Fruit fly (Drosophila melanogaster) whole organism, embryonic: Measurements from ENCODE around the gene TpnC25D.
A peak's percentile ranks its signal among the peaks of the same experiment; 100 is the strongest.

Experiments
- C15 ChIP-seq: fragments of 200-800 bp; sonication (Bioruptor generic); IDR thresholded peaks from 3 replicates; pipeline ENCODE4 v1.3.6; 2022; ENCODE audit warnings: missing biosample characterization, missing genetic modification characterization
- CG10274 ChIP-seq: fragments of 200-800 bp; sonication (Bioruptor generic); optimal IDR thresholded peaks from 3 replicates; lab custom pipeline; 2017; ENCODE audit warnings: missing biosample characterization, mild to moderate bottlenecking, missing genetic modification characterization
- CG10654 ChIP-seq: fragments of 200-800 bp; sonication (Bioruptor generic); optimal IDR thresholded peaks from 2 replicates; lab custom pipeline; 2016; ENCODE audit warnings: missing biosample characterization, missing genetic modification characterization
- CG11085 ChIP-seq: fragments of 200-800 bp; sonication (Bioruptor generic); IDR thresholded peaks from 2 replicates; pipeline ENCODE4 v1.3.6; 2022; ENCODE audit warnings: missing biosample characterization, missing genetic modification characterization
- CG11695 ChIP-seq: fragments of 200-800 bp; sonication (Bioruptor generic); IDR thresholded peaks from 3 replicates; pipeline ENCODE4 v1.3.6; 2022; ENCODE audit warnings: missing biosample characterization, missing genetic modification characterization
- CG12071 ChIP-seq: fragments of 200-800 bp; sonication (Bioruptor generic); optimal IDR thresholded peaks from 3 replicates; lab custom pipeline; 2018; ENCODE audit warnings: missing biosample characterization, mild to moderate bottlenecking, missing genetic modification characterization
- CG12104 ChIP-seq: fragments of 200-800 bp; sonication (Bioruptor generic); optimal IDR thresholded peaks from 3 replicates; lab custom pipeline; 2016; ENCODE audit warnings: missing biosample characterization, missing genetic modification characterization
- CG14014 ChIP-seq: fragments of 200-800 bp; sonication (Bioruptor generic); IDR thresholded peaks from 2 replicates; pipeline ENCODE4 v1.3.6; 2022; ENCODE audit warnings: missing biosample characterization, missing genetic modification characterization
- CG14667 ChIP-seq: fragments of 200-800 bp; sonication (Bioruptor generic); IDR thresholded peaks from 2 replicates; pipeline ENCODE4 v1.3.6; 2022; ENCODE audit warnings: missing biosample characterization, missing genetic modification characterization
- CG18619 ChIP-seq: fragments of 200-800 bp; sonication (Bioruptor generic); optimal IDR thresholded peaks from 3 replicates; lab custom pipeline; 2017; ENCODE audit warnings: missing biosample characterization, mild to moderate bottlenecking, missing genetic modification characterization
- CG2678 ChIP-seq: fragments of 200-800 bp; sonication (Bioruptor generic); optimal IDR thresholded peaks from 3 replicates; lab custom pipeline; 2019; ENCODE audit warnings: missing biosample characterization, mild to moderate bottlenecking, missing genetic modification characterization, moderate library complexity
- CG30020 ChIP-seq: fragments of 200-800 bp; optimal IDR thresholded peaks from 2 replicates; lab custom pipeline; 2019; ENCODE audit warnings: missing biosample characterization, mild to moderate bottlenecking, missing genetic modification characterization, moderate library complexity
- CG30431 ChIP-seq: fragments of 200-800 bp; sonication (Bioruptor generic); optimal IDR thresholded peaks from 2 replicates; lab custom pipeline; 2017; ENCODE audit warnings: missing biosample characterization, missing genetic modification characterization
- CG43689 ChIP-seq: fragments of 200-800 bp; sonication (Bioruptor generic); IDR thresholded peaks from 2 replicates; pipeline ENCODE4 v1.3.6; 2022; ENCODE audit warnings: missing biosample characterization, missing genetic modification characterization
- CG9797 ChIP-seq: fragments of 200-800 bp; sonication (Bioruptor generic); optimal IDR thresholded peaks from 3 replicates; lab custom pipeline; 2018; ENCODE audit warnings: missing biosample characterization, mild to moderate bottlenecking, missing genetic modification characterization
- CG9932 ChIP-seq: fragments of 200-800 bp; sonication (Bioruptor generic); IDR thresholded peaks from 2 replicates; pipeline ENCODE4 v1.3.6; 2022; ENCODE audit warnings: missing biosample characterization, missing genetic modification characterization
- Chrac-16 ChIP-seq: fragments of 200-800 bp; sonication (Bioruptor generic); optimal IDR thresholded peaks from 3 replicates; lab custom pipeline; 2016; ENCODE audit warnings: missing biosample characterization, missing genetic modification characterization
- CrebB ChIP-seq: fragments of 200-800 bp; sonication (Bioruptor generic); optimal IDR thresholded peaks from 3 replicates; lab custom pipeline; 2018; ENCODE audit warnings: missing biosample characterization, mild to moderate bottlenecking, missing genetic modification characterization
- Deaf1 ChIP-seq: fragments of 200-800 bp; optimal IDR thresholded peaks from 3 replicates; lab custom pipeline; 2019; ENCODE audit warnings: missing biosample characterization, mild to moderate bottlenecking, missing genetic modification characterization, moderate library complexity
- Doc2 ChIP-seq: fragments of 200-800 bp; sonication (Bioruptor generic); IDR thresholded peaks from 2 replicates; pipeline ENCODE4 v1.3.6; 2022; ENCODE audit warnings: missing biosample characterization, missing genetic modification characterization
- E2f2 ChIP-seq: fragments of 200-800 bp; sonication (Bioruptor generic); IDR thresholded peaks from 2 replicates; pipeline ENCODE4 v1.3.6; 2022; ENCODE audit warnings: missing biosample characterization, missing genetic modification characterization
- Ets97D ChIP-seq: fragments of 200-800 bp; sonication (Bioruptor generic); optimal IDR thresholded peaks from 3 replicates; lab custom pipeline; 2016; ENCODE audit warnings: missing biosample characterization, missing genetic modification characterization
- H2.0 ChIP-seq: fragments of 200-800 bp; sonication (Bioruptor generic); IDR thresholded peaks from 2 replicates; pipeline ENCODE4 v1.3.6; 2022; ENCODE audit warnings: missing biosample characterization, missing genetic modification characterization
- HLH3B ChIP-seq: fragments of 200-800 bp; sonication (Bioruptor generic); IDR thresholded peaks from 2 replicates; pipeline ENCODE4 v1.3.6; 2022; ENCODE audit warnings: missing biosample characterization, missing genetic modification characterization
- HLHmδ ChIP-seq: fragments of 200-800 bp; sonication (Bioruptor generic); optimal IDR thresholded peaks from 2 replicates; lab custom pipeline; 2018; ENCODE audit warnings: missing biosample characterization, mild to moderate bottlenecking, missing genetic modification characterization, moderate library complexity
- Hr3 ChIP-seq: fragments of 200-800 bp; sonication (Bioruptor generic); optimal IDR thresholded peaks from 3 replicates; lab custom pipeline; 2016; ENCODE audit warnings: missing biosample characterization, missing genetic modification characterization
- Lhr ChIP-seq: fragments of 200-800 bp; sonication (Bioruptor generic); optimal IDR thresholded peaks from 3 replicates; lab custom pipeline; 2017; ENCODE audit warnings: mild to moderate bottlenecking, missing biosample characterization, missing genetic modification reagents, missing genetic modification characterization
- Lpt ChIP-seq: fragments of >200 bp; optimal IDR thresholded peaks from 2 replicates; lab custom pipeline; 2018; ENCODE audit warnings: missing biosample characterization, missing genetic modification characterization
- Mad ChIP-seq: fragments of 200-800 bp; sonication (Bioruptor generic); optimal IDR thresholded peaks from 2 replicates; lab custom pipeline; 2016; ENCODE audit warnings: missing biosample characterization, missing genetic modification characterization
- Max ChIP-seq: fragments of 200-800 bp; sonication (Bioruptor generic); optimal IDR thresholded peaks from 2 replicates; lab custom pipeline; 2016; ENCODE audit warnings: missing biosample characterization, mild to moderate bottlenecking, missing genetic modification characterization
- Mrtf ChIP-seq: fragments of 200-800 bp; sonication (Bioruptor generic); IDR thresholded peaks from 3 replicates; pipeline ENCODE4 v1.3.6; 2022; ENCODE audit warnings: missing biosample characterization, missing genetic modification characterization
- NC2α ChIP-seq: fragments of 200-800 bp; sonication (Bioruptor generic); optimal IDR thresholded peaks from 2 replicates; lab custom pipeline; 2016; ENCODE audit warnings: missing biosample characterization, missing genetic modification characterization
- Oli ChIP-seq: fragments of 200-800 bp; sonication (Bioruptor generic); optimal IDR thresholded peaks from 2 replicates; lab custom pipeline; 2018; ENCODE audit warnings: missing biosample characterization, mild to moderate bottlenecking, missing genetic modification characterization, moderate library complexity
- Ptx1 ChIP-seq: fragments of 200-800 bp; sonication (Bioruptor generic); IDR thresholded peaks from 2 replicates; pipeline ENCODE4 v1.3.6; 2022; ENCODE audit warnings: missing biosample characterization, missing genetic modification characterization
- Scr ChIP-seq: fragments of 200-800 bp; sonication (Bioruptor generic); IDR thresholded peaks from 2 replicates; pipeline ENCODE4 v1.3.6; 2022; ENCODE audit warnings: missing biosample characterization, missing genetic modification characterization; ENCODE audit not compliant: partially characterized antibody
- amos ChIP-seq: fragments of 200-800 bp; sonication (Bioruptor generic); IDR thresholded peaks from 2 replicates; pipeline ENCODE4 v1.3.6; 2022; ENCODE audit warnings: missing biosample characterization, missing genetic modification characterization; ENCODE audit not compliant: partially characterized antibody
- bcd ChIP-seq: fragments of 200-800 bp; sonication (Bioruptor generic); optimal IDR thresholded peaks from 2 replicates; lab custom pipeline; 2017; ENCODE audit warnings: missing biosample characterization, mild to moderate bottlenecking, missing genetic modification characterization
- bigmax ChIP-seq: fragments of 200-800 bp; sonication (Bioruptor generic); optimal IDR thresholded peaks from 2 replicates; lab custom pipeline; 2018; ENCODE audit warnings: missing biosample characterization, mild to moderate bottlenecking, missing genetic modification characterization
- ci ChIP-seq: fragments of 200-800 bp; sonication (Bioruptor generic); IDR thresholded peaks from 3 replicates; pipeline ENCODE4 v1.3.6; 2022; ENCODE audit warnings: missing biosample characterization, missing genetic modification characterization
- crc ChIP-seq: fragments of 200-800 bp; sonication (Bioruptor generic); optimal IDR thresholded peaks from 2 replicates; lab custom pipeline; 2016; ENCODE audit warnings: missing biosample characterization, missing genetic modification characterization
- esg ChIP-seq: fragments of 200-800 bp; sonication (Bioruptor generic); conservative IDR thresholded peaks from 2 replicates; pipeline ENCODE4 v1.3.6; 2022; ENCODE audit warnings: missing biosample characterization, missing genetic modification characterization
- fd102C ChIP-seq: fragments of 200-800 bp; sonication (Bioruptor generic); optimal IDR thresholded peaks from 2 replicates; lab custom pipeline; 2018; ENCODE audit warnings: missing biosample characterization, mild to moderate bottlenecking, missing genetic modification characterization, moderate library complexity
- fd64A ChIP-seq: fragments of 200-800 bp; sonication (Bioruptor generic); optimal IDR thresholded peaks from 3 replicates; lab custom pipeline; 2018; ENCODE audit warnings: missing biosample characterization, mild to moderate bottlenecking, missing genetic modification characterization
- gcm ChIP-seq: fragments of 200-800 bp; sonication (Bioruptor generic); optimal IDR thresholded peaks from 2 replicates; lab custom pipeline; 2019; ENCODE audit warnings: missing biosample characterization, mild to moderate bottlenecking, missing genetic modification characterization, moderate library complexity
- inv ChIP-seq: fragments of 200-800 bp; sonication (Bioruptor generic); IDR thresholded peaks from 2 replicates; pipeline ENCODE4 v1.3.6; 2022; ENCODE audit warnings: missing biosample characterization, missing genetic modification characterization; ENCODE audit not compliant: partially characterized antibody
- lilli ChIP-seq: fragments of 200-800 bp; sonication (Bioruptor generic); optimal IDR thresholded peaks from 3 replicates; lab custom pipeline; 2016; ENCODE audit warnings: missing biosample characterization, missing genetic modification characterization
- otp ChIP-seq: fragments of 200-800 bp; sonication (Bioruptor generic); IDR thresholded peaks from 3 replicates; pipeline ENCODE4, ENCODE4 v1.3.6; 2022; ENCODE audit warnings: missing biosample characterization, missing genetic modification characterization
- p53 ChIP-seq: fragments of 200-800 bp; sonication (Bioruptor generic); optimal IDR thresholded peaks from 2 replicates; lab custom pipeline; 2016; ENCODE audit warnings: missing biosample characterization, missing genetic modification characterization
- repo ChIP-seq: fragments of 200-800 bp; sonication (Bioruptor generic); optimal IDR thresholded peaks from 2 replicates; lab custom pipeline; 2016; ENCODE audit warnings: missing biosample characterization, missing genetic modification characterization
- sisA ChIP-seq: fragments of 200-800 bp; sonication (Bioruptor generic); IDR thresholded peaks from 2 replicates; pipeline ENCODE4 v1.3.6; 2022; ENCODE audit warnings: missing biosample characterization, missing genetic modification characterization
- sna ChIP-seq: fragments of 200-800 bp; sonication (Bioruptor generic); IDR thresholded peaks from 2 replicates; pipeline ENCODE4 v1.3.6; 2022; ENCODE audit warnings: missing biosample characterization, missing genetic modification characterization; ENCODE audit not compliant: partially characterized antibody

The TpnC25D gene

DNA sequence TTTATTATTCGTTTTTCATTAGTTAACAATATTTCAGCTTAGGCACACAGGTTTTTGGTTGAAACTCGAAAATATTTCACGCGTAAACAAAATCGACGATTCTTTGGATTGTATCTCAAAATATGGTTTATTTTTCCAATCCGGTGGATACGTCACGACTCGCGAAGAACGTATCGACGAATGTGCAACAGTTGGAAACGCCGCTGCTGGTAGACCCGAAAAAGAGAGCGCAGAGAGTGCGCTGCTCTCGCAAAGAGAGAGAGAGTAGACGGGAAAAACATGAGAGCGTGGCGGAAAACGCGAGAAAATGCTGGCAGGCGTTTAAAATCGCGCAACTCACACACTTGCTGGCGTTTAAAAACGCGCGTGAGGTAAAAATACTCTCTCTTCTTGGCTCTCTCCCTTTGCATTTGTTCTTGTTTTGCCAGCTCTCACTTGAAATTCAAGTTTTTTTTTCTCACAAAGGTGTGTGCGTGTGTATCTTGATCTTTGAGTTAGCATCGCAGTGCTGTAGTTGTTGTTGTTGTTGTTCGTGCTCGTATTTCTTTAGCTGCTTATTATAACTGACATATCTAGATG is 20.8 kb downstream of the TpnC25D start (continued):
- TF ChIP-seq sna (GFP tag; lab: Robert Waterston, UW) (peak; percentile 69), Hr3 (no peak), crc (GFP tag; lab: Kevin White, UChicago) (no peak), CG30431 (GFP tag; lab: Kevin White, UChicago) (no peak), Scr (GFP tag; lab: Robert Waterston, UW) (peak; percentile 40), Max (GFP tag; lab: Kevin White, UChicago) (no peak), repo (GFP tag; lab: Kevin White, UChicago) (no peak), bigmax (GFP tag; lab: Kevin White, UChicago) (no peak), amos (GFP tag; lab: Robert Waterston, UW) (peak; percentile 10; the same call in 1 of the 2 replicates), HLHmδ (GFP tag; lab: Kevin White, UChicago) (peak; percentile 90), CG2678 (no peak), CG12071 (GFP tag; lab: Kevin White, UChicago) (peak; percentile 11), Mad (no peak), Chrac-16 (GFP tag; lab: Kevin White, UChicago) (no peak), CG10654 (GFP tag; lab: Kevin White, UChicago) (no peak), otp (GFP tag; lab: Robert Waterston, UW) (no peak), fd102C (GFP tag; lab: Kevin White, UChicago) (no peak), sisA (GFP tag; lab: Robert Waterston, UW) (no peak), CrebB (tag; lab: Kevin White, UChicago) (no peak), CG11085 (GFP tag; lab: Robert Waterston, UW) (no peak), Oli (tag; lab: Kevin White, UChicago) (no peak), Ptx1 (GFP tag; lab: Robert Waterston, UW) (no peak), CG14667 (GFP tag; lab: Robert Waterston, UW) (no peak), CG10274 (no peak), CG9797 (GFP tag; lab: Kevin White, UChicago) (no peak), Lhr (no peak), inv (GFP tag; lab: Robert Waterston, UW) (no peak), CG11695 (GFP tag; lab: Robert Waterston, UW) (0 out of 3 replicates have a peak, but pooled peaks have one; percentile 25), esg (GFP tag; lab: Robert Waterston, UW) (no peak), CG12104 (no peak), CG14014 (GFP tag; lab: Robert Waterston, UW) (peak; percentile 39; the same call in 1 of the 2 replicates), lilli (GFP tag; lab: Kevin White, UChicago) (peak; percentile 10), E2f2 (GFP tag; lab: Robert Waterston, UW) (0 out of 2 replicates have a peak, but pooled peaks have one; percentile 19), Doc2 (GFP tag; lab: Robert Waterston, UW) (no peak), HLH3B (GFP tag; lab: Robert Waterston, UW) (no peak; the same call in 1 of the 2 replicates), H2.0 (GFP tag; lab: Robert Waterston, UW) (no peak), C15 (GFP tag; lab: Robert Waterston, UW) (no peak; the same call in 2 of the 3 replicates), ci (GFP tag; lab: Robert Waterston, UW) (peak; percentile 64; the same call in 1 of the 3 replicates), CG43689 (GFP tag; lab: Robert Waterston, UW) (no peak), fd64A (GFP tag; lab: Kevin White, UChicago) (no peak), Deaf1 (tag; lab: Kevin White, UChicago) (peak; percentile 33), Mrtf (GFP tag; lab: Robert Waterston, UW) (no peak), bcd (GFP tag; lab: Kevin White, UChicago) (no peak), CG18619 (GFP tag; lab: Kevin White, UChicago) (no peak), CG9932 (GFP tag; lab: Robert Waterston, UW) (no peak), p53 (GFP tag; lab: Kevin White, UChicago) (no peak), NC2α (GFP tag; lab: Kevin White, UChicago) (no peak), Lpt (no peak), Ets97D (no peak), CG30020 (tag; lab: Kevin White, UChicago) (no peak), gcm (GFP tag; lab: Kevin White, UChicago) (peak; percentile 74)
